Fruit fly (Drosophila melanogaster) whole organism, embryonic: Measurements from ENCODE around the gene Osi17.

Experiments
- Adf1 ChIP-seq: fragments of 200-800 bp; sonication (Bioruptor generic); IDR thresholded peaks from 2 replicates; pipeline ENCODE4 v1.3.6; 2022; ENCODE audit warnings: missing biosample characterization, missing genetic modification characterization
- Asciz ChIP-seq: fragments of 200-800 bp; sonication (Bioruptor generic); optimal IDR thresholded peaks from 2 replicates; lab custom pipeline; 2017; ENCODE audit warnings: missing biosample characterization, mild to moderate bottlenecking, missing genetic modification characterization, missing genetic modification reagents
- Blimp-1 ChIP-seq: fragments of 200-800 bp; sonication (Bioruptor generic); optimal IDR thresholded peaks from 3 replicates; lab custom pipeline; 2018; ENCODE audit warnings: missing biosample characterization, missing genetic modification characterization, mild to moderate bottlenecking, moderate library complexity, missing genetic modification reagents
- CG11696 ChIP-seq: fragments of 200-800 bp; sonication (Bioruptor generic); IDR thresholded peaks from 2 replicates; pipeline ENCODE4 v1.3.6; 2022; ENCODE audit warnings: missing biosample characterization, missing genetic modification characterization
- CG12155 ChIP-seq: fragments of 200-800 bp; sonication (Bioruptor generic); optimal IDR thresholded peaks from 3 replicates; lab custom pipeline; 2016; ENCODE audit warnings: missing biosample characterization, missing genetic modification characterization
- CG1233 ChIP-seq: fragments of 200-800 bp; sonication (Bioruptor generic); optimal IDR thresholded peaks from 4 replicates; lab custom pipeline; 2018; ENCODE audit warnings: missing biosample characterization, mild to moderate bottlenecking, missing genetic modification characterization
- CG13894 ChIP-seq: fragments of 200-800 bp; sonication (Bioruptor generic); optimal IDR thresholded peaks from 3 replicates; lab custom pipeline; 2018; ENCODE audit warnings: missing biosample characterization, mild to moderate bottlenecking, missing genetic modification characterization, moderate library complexity
- CG14710 ChIP-seq: fragments of 200-800 bp; sonication (Bioruptor generic); optimal IDR thresholded peaks from 3 replicates; lab custom pipeline; 2019; ENCODE audit warnings: missing biosample characterization, mild to moderate bottlenecking, missing genetic modification characterization, moderate library complexity
- CG14965 ChIP-seq: fragments of 200-800 bp; sonication (Bioruptor generic); optimal IDR thresholded peaks from 2 replicates; lab custom pipeline; 2016; ENCODE audit warnings: missing biosample characterization, missing genetic modification characterization, borderline replicate concordance
- CG16813 ChIP-seq: fragments of 200-800 bp; sonication (Bioruptor generic); IDR thresholded peaks from 3 replicates; pipeline ENCODE4 v1.3.6; 2022; ENCODE audit warnings: missing biosample characterization, missing genetic modification characterization; ENCODE audit not compliant: partially characterized antibody
- CG18011 ChIP-seq: fragments of 200-800 bp; sonication (Bioruptor generic); optimal IDR thresholded peaks from 2 replicates; lab custom pipeline; 2017; ENCODE audit warnings: missing biosample characterization, missing genetic modification characterization, mild to moderate bottlenecking, moderate library complexity, missing genotype
- CG2202 ChIP-seq: fragments of 200-800 bp; sonication (Bioruptor generic); optimal IDR thresholded peaks from 2 replicates; lab custom pipeline; 2018; ENCODE audit warnings: missing biosample characterization, mild to moderate bottlenecking, missing genetic modification characterization
- CG31388 ChIP-seq: fragments of 200-800 bp; sonication (Bioruptor generic); optimal IDR thresholded peaks from 2 replicates; lab custom pipeline; 2016; ENCODE audit warnings: missing biosample characterization, missing genetic modification characterization
- CG31441 ChIP-seq: fragments of 200-800 bp; sonication (Bioruptor generic); IDR thresholded peaks from 2 replicates; pipeline ENCODE4 v1.3.6; 2022; ENCODE audit warnings: missing biosample characterization, missing genetic modification characterization
- CG3163 ChIP-seq: fragments of 200-800 bp; sonication (Bioruptor generic); optimal IDR thresholded peaks from 3 replicates; lab custom pipeline; 2016; ENCODE audit warnings: missing biosample characterization, missing genetic modification characterization
- CG32767 ChIP-seq: fragments of 200-800 bp; sonication (Bioruptor generic); IDR thresholded peaks from 2 replicates; pipeline ENCODE4 v1.3.6; 2022; ENCODE audit warnings: missing biosample characterization, missing genetic modification characterization
- CG6683 ChIP-seq: fragments of 200-800 bp; sonication (Bioruptor generic); optimal IDR thresholded peaks from 2 replicates; lab custom pipeline; 2017; ENCODE audit warnings: missing biosample characterization, mild to moderate bottlenecking, missing genetic modification characterization, missing genetic modification reagents
- CG7745 ChIP-seq: fragments of 200-800 bp; sonication (Bioruptor generic); optimal IDR thresholded peaks from 2 replicates; lab custom pipeline; 2018; ENCODE audit warnings: missing biosample characterization, mild to moderate bottlenecking, missing genetic modification characterization, moderate library complexity
- CG8388 ChIP-seq: fragments of 200-800 bp; sonication (Bioruptor generic); optimal IDR thresholded peaks from 2 replicates; lab custom pipeline; 2019; ENCODE audit warnings: missing biosample characterization, mild to moderate bottlenecking, missing genetic modification characterization, moderate library complexity
- D19A ChIP-seq: fragments of 200-800 bp; optimal IDR thresholded peaks from 3 replicates; lab custom pipeline; 2019; ENCODE audit warnings: missing biosample characterization, mild to moderate bottlenecking, missing genetic modification characterization, moderate library complexity
- Dref ChIP-seq: fragments of 200-800 bp; sonication (Bioruptor generic); IDR thresholded peaks from 2 replicates; pipeline ENCODE4 v1.3.6; 2022; ENCODE audit warnings: missing biosample characterization, missing genetic modification characterization
- GATAe ChIP-seq: fragments of 200-800 bp; sonication (Bioruptor generic); conservative IDR thresholded peaks from 2 replicates; pipeline ENCODE4 v1.3.6; 2022; ENCODE audit warnings: missing biosample characterization, missing genetic modification characterization
- H2.0 ChIP-seq: fragments of 200-800 bp; sonication (Bioruptor generic); IDR thresholded peaks from 2 replicates; pipeline ENCODE4 v1.3.6; 2022; ENCODE audit warnings: missing biosample characterization, missing genetic modification characterization
- Hmx ChIP-seq: fragments of 200-800 bp; sonication (Bioruptor generic); optimal IDR thresholded peaks from 2 replicates; lab custom pipeline; 2016; ENCODE audit warnings: missing biosample characterization, missing genetic modification characterization
- Hr39 ChIP-seq: fragments of >200 bp; optimal IDR thresholded peaks from 2 replicates; lab custom pipeline; 2017
- Hsf ChIP-seq: fragments of 200-800 bp; sonication (Bioruptor generic); optimal IDR thresholded peaks from 3 replicates; lab custom pipeline; 2016; ENCODE audit warnings: missing biosample characterization, missing genetic modification characterization
- Poxn ChIP-seq: fragments of 200-800 bp; sonication (Bioruptor generic); IDR thresholded peaks from 2 replicates; pipeline ENCODE4 v1.3.6; 2022; ENCODE audit warnings: missing biosample characterization, missing genetic modification characterization
- Trl ChIP-seq, 3 experiments: fragments of >200 bp in 2 of 3; fragments of 200-800 bp in 1 of 3; sonication (Bioruptor generic) in 1 of 3; optimal IDR thresholded peaks; 2 replicates in 1 of 3; 3 replicates in 2 of 3; lab custom pipeline; 2016 to 2017; ENCODE audit warnings: missing biosample characterization in 1 of 3, missing genetic modification characterization in 1 of 3
- bab2 ChIP-seq: fragments of 200-800 bp; sonication (Bioruptor generic); optimal IDR thresholded peaks from 2 replicates; lab custom pipeline; 2016; ENCODE audit warnings: missing biosample characterization, missing genetic modification characterization
- chinmo ChIP-seq: fragments of 200-800 bp; sonication (Bioruptor generic); IDR thresholded peaks from 4 replicates; pipeline ENCODE4 v1.3.6; 2022; ENCODE audit warnings: missing biosample characterization, missing genetic modification characterization; ENCODE audit not compliant: partially characterized antibody
- ci ChIP-seq: fragments of 200-800 bp; sonication (Bioruptor generic); IDR thresholded peaks from 3 replicates; pipeline ENCODE4 v1.3.6; 2022; ENCODE audit warnings: missing biosample characterization, missing genetic modification characterization
- crol ChIP-seq: fragments of 200-800 bp; sonication (Bioruptor generic); IDR thresholded peaks from 2 replicates; pipeline ENCODE4 v1.3.6; 2022; ENCODE audit warnings: missing biosample characterization, missing genetic modification characterization
- eyg ChIP-seq: fragments of 200-800 bp; sonication (Bioruptor generic); optimal IDR thresholded peaks from 3 replicates; lab custom pipeline; 2016; ENCODE audit warnings: missing biosample characterization, missing genetic modification characterization
- fd102C ChIP-seq: fragments of 200-800 bp; sonication (Bioruptor generic); optimal IDR thresholded peaks from 2 replicates; lab custom pipeline; 2018; ENCODE audit warnings: missing biosample characterization, mild to moderate bottlenecking, missing genetic modification characterization, moderate library complexity
- fd96Cb ChIP-seq: fragments of 200-800 bp; sonication (Bioruptor generic); optimal IDR thresholded peaks from 2 replicates; lab custom pipeline; 2018; ENCODE audit warnings: missing biosample characterization, mild to moderate bottlenecking, missing genetic modification characterization, moderate library complexity
- hb ChIP-seq: fragments of 200-800 bp; sonication (Bioruptor generic); IDR thresholded peaks from 3 replicates; pipeline ENCODE4 v1.3.6; 2022; ENCODE audit warnings: missing biosample characterization, missing genetic modification characterization; ENCODE audit not compliant: partially characterized antibody
- kni ChIP-seq: fragments of 200-800 bp; sonication (Bioruptor generic); optimal IDR thresholded peaks from 3 replicates; lab custom pipeline; 2017; ENCODE audit warnings: mild to moderate bottlenecking, missing biosample characterization, missing genetic modification reagents, missing genetic modification characterization
- lola ChIP-seq, 3 experiments: fragments of >200 bp in 2 of 3; fragments of 200-800 bp in 1 of 3; sonication (Bioruptor generic) in 1 of 3; optimal IDR thresholded peaks; 2 replicates each; lab custom pipeline; 2017 to 2019; ENCODE audit warnings: missing biosample characterization in 3 of 3, missing genetic modification characterization in 3 of 3, mild to moderate bottlenecking in 1 of 3, moderate library complexity in 1 of 3
- mld ChIP-seq: fragments of 200-800 bp; sonication (Bioruptor generic); IDR thresholded peaks from 3 replicates; pipeline ENCODE4 v1.3.6; 2022; ENCODE audit warnings: missing biosample characterization, missing genetic modification characterization; ENCODE audit not compliant: partially characterized antibody
- pan ChIP-seq, 4 experiments: fragments of >200 bp in 3 of 4; fragments of 200-800 bp in 1 of 4; sonication (Bioruptor generic) in 1 of 4; optimal IDR thresholded peaks in 3 of 4; IDR thresholded peaks in 1 of 4; 2 replicates each; pipeline versions ENCODE4 v1.3.6 to Lab custom; 2017 to 2022; ENCODE audit warnings: missing biosample characterization in 2 of 4, missing genetic modification characterization in 2 of 4, mixed read lengths in 1 of 4
- pb ChIP-seq: fragments of 200-800 bp; sonication (Bioruptor generic); optimal IDR thresholded peaks from 3 replicates; lab custom pipeline; 2016; ENCODE audit warnings: missing biosample characterization, missing genetic modification characterization
- pfk ChIP-seq: fragments of 200-800 bp; sonication (Bioruptor generic); optimal IDR thresholded peaks from 2 replicates; lab custom pipeline; 2018; ENCODE audit warnings: missing biosample characterization, mild to moderate bottlenecking, missing genetic modification characterization, moderate library complexity
- tll ChIP-seq, 2 experiments: fragments of 200-800 bp in 1 of 2; fragments of >200 bp in 1 of 2; sonication (Bioruptor generic) in 1 of 2; optimal IDR thresholded peaks; 2 replicates each; lab custom pipeline; 2017 to 2019; ENCODE audit warnings: missing biosample characterization in 2 of 2, missing genetic modification characterization in 2 of 2, mild to moderate bottlenecking in 1 of 2, moderate library complexity in 1 of 2
- vfl ChIP-seq: fragments of 200-800 bp; sonication (Bioruptor generic); optimal IDR thresholded peaks from 2 replicates; lab custom pipeline; 2016; ENCODE audit warnings: missing biosample characterization, missing genetic modification characterization
- vvl ChIP-seq: fragments of 200-800 bp; sonication (Bioruptor generic); IDR thresholded peaks from 2 replicates; pipeline ENCODE4 v1.3.6; 2022; ENCODE audit warnings: missing biosample characterization, missing genetic modification characterization
- wor ChIP-seq: fragments of 200-800 bp; sonication (Bioruptor generic); IDR thresholded peaks from 2 replicates; pipeline ENCODE4 v1.3.6; 2022; ENCODE audit warnings: missing biosample characterization, missing genetic modification characterization

The Osi17 gene

dm6 chr3R:6304947-6305346, 6.6 kb upstream of the Osi17 start, which contains the start of gene Osi16:
Osi16 (plus strand) TSS chr3R:6305247.
- TF ChIP-seq Blimp-1 (peak; percentile 31), hb (GFP tag; lab: Robert Waterston, UW) (0 out of 3 replicates have a peak, but pooled peaks have one; percentile 28), pfk (no peak), CG2202 (no peak)

dm6 chr3R:6306584-6306983, 5.0 kb upstream of the Osi17 start, which contains the start of gene CG46026:
CG46026 (plus strand) TSS chr3R:6306884.
- TF ChIP-seq wor (no peak), CG1233 (no peak)

dm6 chr3R:6309676-6310075, 1.9 kb upstream of the Osi17 start, which contains the start of gene CG31560:
CG31560 (plus strand) TSS chr3R:6309976.
- no peak for TF ChIP-seq Poxn (GFP tag; lab: Robert Waterston, UW)
- no peak for TF ChIP-seq mld (GFP tag; lab: Robert Waterston, UW)
- no peak for TF ChIP-seq Hsf (GFP tag; lab: Kevin White, UChicago)
- TF ChIP-seq vfl (GFP tag; lab: Kevin White, UChicago): no peak
- no peak for TF ChIP-seq lola (GFP tag; optimal IDR thresholded peaks at IDR 0.05; lab: Kevin White, UChicago)
- no peak for TF ChIP-seq Hmx (GFP tag; lab: Kevin White, UChicago)
- no peak for TF ChIP-seq CG16813
- TF ChIP-seq H2.0 (GFP tag; lab: Robert Waterston, UW): no peak
- no peak for TF ChIP-seq Adf1 (GFP tag; lab: Robert Waterston, UW)
- TF ChIP-seq CG14965: no peak
- TF ChIP-seq fd96Cb (tag; lab: Kevin White, UChicago): no peak
- TF ChIP-seq Asciz: no peak
- TF ChIP-seq CG12155 (GFP tag; lab: Kevin White, UChicago): no peak
- no peak for TF ChIP-seq CG31388 (GFP tag; lab: Kevin White, UChicago)
- TF ChIP-seq CG14710 (tag; lab: Kevin White, UChicago): no peak
- TF ChIP-seq D19A (tag; lab: Kevin White, UChicago): no peak
- TF ChIP-seq CG32767: no peak
- TF ChIP-seq bab2: no peak

- TF ChIP-seq CG6683: no peak
- no peak for TF ChIP-seq CG11696 (GFP tag; lab: Robert Waterston, UW)
- TF ChIP-seq ci (GFP tag; lab: Robert Waterston, UW): peak; percentile 52; the same call in 2 of the 3 replicates
- no peak for TF ChIP-seq CG8388
- TF ChIP-seq Blimp-1: peak; percentile 42
- TF ChIP-seq Trl (optimal IDR thresholded peaks at IDR 0.05; lab: Kevin White, UChicago): peak; percentile 13 to 14
- TF ChIP-seq Trl (GFP tag; optimal IDR thresholded peaks at IDR 0.05; lab: Kevin White, UChicago): no peak
- no peak for TF ChIP-seq crol
- no peak for TF ChIP-seq CG18011 (GFP tag; lab: Kevin White, UChicago)
- no peak for TF ChIP-seq fd102C
- TF ChIP-seq kni (GFP tag; lab: Kevin White, UChicago): peak; percentile 5
- no peak for TF ChIP-seq CG3163 (GFP tag; lab: Kevin White, UChicago)
- no peak for TF ChIP-seq CG13894 (tag; lab: Kevin White, UChicago)
- no peak for TF ChIP-seq eyg (GFP tag; lab: Kevin White, UChicago)
- TF ChIP-seq CG31441 (GFP tag; lab: Robert Waterston, UW): no peak
- TF ChIP-seq pan (optimal IDR thresholded peaks at IDR 0.05; lab: Kevin White, UChicago): no peak
- peak in 1 of 2 experiments; percentile 31 for TF ChIP-seq pan (GFP tag; optimal IDR thresholded peaks at IDR 0.05 in 1 of 2, IDR thresholded peaks at IDR 0.05 in 1 of 2)
- 0 out of 2 replicates have a peak, but pooled peaks have one; percentile 24 for TF ChIP-seq Dref (GFP tag; lab: Robert Waterston, UW)
- peak in 1 of 2 experiments; percentile 22 for TF ChIP-seq tll (GFP tag; optimal IDR thresholded peaks at IDR 0.05; lab: Kevin White, UChicago)
- TF ChIP-seq GATAe: no peak
- no peak for TF ChIP-seq CG7745 (tag; lab: Kevin White, UChicago)
- 0 out of 4 replicates have a peak, but pooled peaks have one; percentile 28 for TF ChIP-seq chinmo (GFP tag; lab: Robert Waterston, UW)
- no peak for TF ChIP-seq pb (GFP tag; lab: Kevin White, UChicago)
- TF ChIP-seq vvl (GFP tag; lab: Robert Waterston, UW): peak; percentile 68
- peak; percentile 98 for TF ChIP-seq Hr39 (lab: Kevin White, UChicago)
These were observed 3.5 kb downstream of the Osi17 start for dm6 chr3R:6315078-6315477.
